Worm (Caenorhabditis elegans): ENCODE results near the gene F36H12.5.
"Not testable (repeated sequence)": the region's sequence is repeated elsewhere in the genome, so short reads cannot be mapped to it uniquely, and the experiment has no call there.

F36H12.5 gene

ce11 chrIV:5230530-5230929 is 36.0 kb upstream of the F36H12.5 start, which contains the start of gene thn-5:
TSS of gene thn-5 (plus strand) at chrIV:5230830.
- TF ChIP-seq pros-1 (tag; optimal IDR thresholded peaks at IDR 0.05) (no peak), elt-4 (tag; optimal IDR thresholded peaks at IDR 0.05) (no peak), ets-4 (tag; optimal IDR thresholded peaks at IDR 0.05) (no peak), ceh-48 (tag; optimal IDR thresholded peaks at IDR 0.05) (no peak), pqm-1 (tag; optimal IDR thresholded peaks at IDR 0.05) (no peak), T23F11.4 (GFP tag; optimal IDR thresholded peaks at IDR 0.05) (no peak), dmd-4 (tag; optimal IDR thresholded peaks at IDR 0.05; ENCODE audit: borderline replicate concordance) (no peak), hlh-8 (tag; optimal IDR thresholded peaks at IDR 0.05) (no peak), ceh-18 (tag; optimal IDR thresholded peaks at IDR 0.05) (no peak), ceh-19 (GFP tag; optimal IDR thresholded peaks at IDR 0.05) (no peak), ceh-30 (tag; optimal IDR thresholded peaks at IDR 0.05) (no peak), ztf-16 (tag; optimal IDR thresholded peaks at IDR 0.05) (no peak), odd-2 (tag; optimal IDR thresholded peaks at IDR 0.05) (no peak), ceh-45 (GFP tag; IDR thresholded peaks at IDR 0.05) (no peak), fkh-6 (tag; optimal IDR thresholded peaks at IDR 0.05) (no peak)

- not testable (repeated sequence) for TF ChIP-seq ttx-3, pros-1, fax-1 (tag; optimal IDR thresholded peaks at IDR 0.05)
Observed at ce11 chrIV:5254678-5255077, 11.9 kb upstream of the F36H12.5 start, which contains the start of gene F36H12.10. TSS of gene F36H12.10 (minus strand) at chrIV:5254778.

- not testable (repeated sequence) for TF ChIP-seq ceh-45 (GFP tag; IDR thresholded peaks at IDR 0.05); ref-2 (tag; optimal IDR thresholded peaks at IDR 0.05); dve-1 (tag; optimal IDR thresholded peaks at IDR 0.05)
Observed at ce11 chrIV:5256731-5257130, 9.8 kb upstream of the F36H12.5 start, which contains the start of gene F36H12.9. TSS of gene F36H12.9 (plus strand) at chrIV:5257031.

ce11 chrIV:5258385-5258784 is 8.2 kb upstream of the F36H12.5 start, which contains the start of gene ttbk-2.1:
TSS of gene ttbk-2.1 (plus strand) at chrIV:5258685.
- not testable (repeated sequence) for TF ChIP-seq unc-55 (GFP tag; optimal IDR thresholded peaks at IDR 0.05); Y22D7AL.16 (tag; optimal IDR thresholded peaks at IDR 0.05); dve-1 (tag; optimal IDR thresholded peaks at IDR 0.05)

- TF ChIP-seq hlh-6 (tag; optimal IDR thresholded peaks at IDR 0.05); hlh-15 (tag; optimal IDR thresholded peaks at IDR 0.05); ceh-19 (GFP tag; optimal IDR thresholded peaks at IDR 0.05): not testable (repeated sequence)
Observed at ce11 chrIV:5260289-5260688, 6.3 kb upstream of the F36H12.5 start, which contains the start of gene msp-19. TSS of gene msp-19 (plus strand) at chrIV:5260589.

ce11 chrIV:5268803-5269202 is 2.2 kb downstream of the F36H12.5 start, which contains the start of gene F36H12.4:
TSS of gene F36H12.4 (plus strand) at chrIV:5269103.
- no peak for TF ChIP-seq unc-86 (tag; optimal IDR thresholded peaks at IDR 0.05)

- TF ChIP-seq pha-4 (tag; optimal IDR thresholded peaks at IDR 0.05) (no peak), ceh-22 (tag; optimal IDR thresholded peaks at IDR 0.05) (no peak), madf-2 (tag; optimal IDR thresholded peaks at IDR 0.05) (no peak), hlh-13 (GFP tag; optimal IDR thresholded peaks at IDR 0.05) (no peak), pha-2 (tag; optimal IDR thresholded peaks at IDR 0.05) (no peak), elt-4 (tag; optimal IDR thresholded peaks at IDR 0.05) (no peak), sox-2 (GFP tag; IDR thresholded peaks at IDR 0.05) (no peak), ceh-6 (GFP tag; optimal IDR thresholded peaks at IDR 0.05) (no peak), ztf-16 (tag; optimal IDR thresholded peaks at IDR 0.05) (no peak), fkh-6 (tag; optimal IDR thresholded peaks at IDR 0.05) (no peak), ceh-45 (GFP tag; IDR thresholded peaks at IDR 0.05) (no peak), ceh-19 (GFP tag; optimal IDR thresholded peaks at IDR 0.05) (no peak), ref-2 (tag; optimal IDR thresholded peaks at IDR 0.05) (no peak), hlh-8 (tag; optimal IDR thresholded peaks at IDR 0.05) (no peak), pag-3 (tag; optimal IDR thresholded peaks at IDR 0.05; ENCODE audit: borderline replicate concordance) (no peak), pros-1 (tag; optimal IDR thresholded peaks at IDR 0.05) (no peak), ceh-14 (tag; optimal IDR thresholded peaks at IDR 0.05) (no peak)
Observed at ce11 chrIV:5272518-5272917, 5.9 kb downstream of the F36H12.5 start, which contains the start of gene F36H12.3. TSS of gene F36H12.3 (plus strand) at chrIV:5272818.

Data from whole organism, late embryonic.